Worm (Caenorhabditis elegans) whole organism, L1 larva: Measurements from ENCODE around the gene C49C3.7.

Experiments used
- C04F5.9 ChIP-seq: sonication (generic microtip); optimal IDR thresholded peaks from 2 replicates; lab custom pipeline; 2016; ENCODE audit warnings: missing genetic modification characterization, missing compliant biosample characterization
- C16A3.4 ChIP-seq: fragments of 150-350 bp; optimal IDR thresholded peaks from 2 replicates; lab custom pipeline; 2014; ENCODE audit warnings: missing biosample characterization, missing genetic modification characterization
- Y116A8C.19 ChIP-seq: sonication (generic microtip); optimal IDR thresholded peaks from 2 replicates; lab custom pipeline; 2016; ENCODE audit warnings: missing compliant biosample characterization, missing genetic modification characterization, borderline replicate concordance
- ceh-8 ChIP-seq: fragments of 200-800 bp; sonication (Bioruptor generic); optimal IDR thresholded peaks from 2 replicates; lab custom pipeline; 2018; ENCODE audit warnings: mild to moderate bottlenecking, missing genetic modification characterization, moderate library complexity, missing compliant biosample characterization
- ces-1 ChIP-seq: fragments of 150-350 bp; optimal IDR thresholded peaks from 2 replicates; lab custom pipeline; 2014; ENCODE audit warnings: missing biosample characterization, missing genetic modification reagents, missing genetic modification characterization
- dsc-1 ChIP-seq: sonication (generic microtip); optimal IDR thresholded peaks from 2 replicates; lab custom pipeline; 2016; ENCODE audit warnings: mild to moderate bottlenecking, missing genetic modification characterization, missing compliant biosample characterization
- efl-3 ChIP-seq: fragments of 200-800 bp; sonication (Bioruptor generic); optimal IDR thresholded peaks from 2 replicates; lab custom pipeline; 2018; ENCODE audit warnings: mild to moderate bottlenecking, missing genetic modification characterization, missing compliant biosample characterization
- egl-27 ChIP-seq, 2 experiments: fragments of 150-350 bp in 1 of 2; sonication (generic microtip); optimal IDR thresholded peaks; 3 replicates each; lab custom pipeline; 2017 to 2018; ENCODE audit warnings: missing biosample characterization in 2 of 2, missing genetic modification characterization in 2 of 2, missing genetic modification reagents in 2 of 2
- elt-2 ChIP-seq: sonication (generic microtip); optimal IDR thresholded peaks from 2 replicates; lab custom pipeline; 2016; ENCODE audit warnings: missing genetic modification characterization, mild to moderate bottlenecking, inconsistent platforms, missing compliant biosample characterization, missing genetic modification reagents
- elt-3 ChIP-seq, 6 experiments: fragments of 150-350 bp in 1 of 6; sonication (generic microtip); optimal IDR thresholded peaks; 2 replicates each; lab custom pipeline; 2017 to 2018; ENCODE audit warnings: missing biosample characterization in 6 of 6, missing genetic modification characterization in 6 of 6, inconsistent platforms in 1 of 6
- fkh-10 ChIP-seq: sonication (generic microtip); optimal IDR thresholded peaks from 2 replicates; lab custom pipeline; 2017; ENCODE audit warnings: missing biosample characterization, missing genetic modification reagents, missing genetic modification characterization
- grh-1 ChIP-seq: fragments of 200-800 bp; sonication (Bioruptor generic); IDR thresholded peaks from 2 replicates; pipeline ENCODE4 v1.3.6; 2022; ENCODE audit warnings: missing genetic modification reagents, missing genetic modification characterization, missing compliant biosample characterization
- hlh-17 ChIP-seq: fragments of 200-800 bp; sonication (Bioruptor generic); optimal IDR thresholded peaks from 2 replicates; lab custom pipeline; 2018; ENCODE audit warnings: missing genetic modification characterization, mild to moderate bottlenecking, missing compliant biosample characterization, moderate library complexity, borderline replicate concordance
- irx-1 ChIP-seq: sonication (generic microtip); optimal IDR thresholded peaks from 2 replicates; lab custom pipeline; 2016; ENCODE audit warnings: missing genetic modification characterization, missing compliant biosample characterization
- isw-1 ChIP-seq: fragments of 200-800 bp; sonication (Bioruptor generic); IDR thresholded peaks from 2 replicates; pipeline ENCODE4 v1.3.6; 2022; ENCODE audit warnings: missing genetic modification characterization, missing compliant biosample characterization
- jun-1 ChIP-seq: fragments of 150-350 bp; optimal IDR thresholded peaks from 2 replicates; lab custom pipeline; 2014; ENCODE audit warnings: missing biosample characterization, missing genetic modification reagents, missing genetic modification characterization
- lin-35 ChIP-seq, 2 experiments: fragments of 150-350 bp; optimal IDR thresholded peaks; 2 replicates each; lab custom pipeline; 2014; ENCODE audit warnings: missing biosample characterization in 2 of 2, missing genetic modification characterization in 2 of 2, missing genetic modification reagents in 2 of 2
- lsy-2 ChIP-seq, 2 experiments: fragments of 150-350 bp; optimal IDR thresholded peaks; 2 replicates each; lab custom pipeline; 2014; ENCODE audit warnings: missing biosample characterization in 2 of 2, missing genetic modification characterization in 2 of 2
- mab-9 ChIP-seq: fragments of 200-800 bp; sonication (Bioruptor generic); IDR thresholded peaks from 2 replicates; pipeline ENCODE4 v1.3.6; 2022; ENCODE audit warnings: missing genetic modification reagents, missing genetic modification characterization, missing compliant biosample characterization
- mdl-1 ChIP-seq, 2 experiments: fragments of 150-350 bp; optimal IDR thresholded peaks; 2 replicates each; lab custom pipeline; 2014 to 2017; ENCODE audit warnings: missing biosample characterization in 2 of 2, missing genetic modification characterization in 2 of 2, inconsistent platforms in 1 of 2
- nhr-12 ChIP-seq: sonication (generic microtip); optimal IDR thresholded peaks from 2 replicates; lab custom pipeline; 2017; ENCODE audit warnings: missing biosample characterization, missing genetic modification characterization
- nhr-237 ChIP-seq: fragments of 150-350 bp; optimal IDR thresholded peaks from 2 replicates; lab custom pipeline; 2014; ENCODE audit warnings: missing biosample characterization, missing genetic modification characterization
- nhr-77 ChIP-seq: fragments of 150-350 bp; optimal IDR thresholded peaks from 2 replicates; lab custom pipeline; 2014; ENCODE audit warnings: missing biosample characterization, missing genetic modification characterization
- pqm-1 ChIP-seq: sonication (generic microtip); optimal IDR thresholded peaks from 3 replicates; lab custom pipeline; 2017; ENCODE audit warnings: missing biosample characterization, missing genetic modification characterization
- rnt-1 ChIP-seq: sonication (generic microtip); optimal IDR thresholded peaks from 2 replicates; lab custom pipeline; 2016; ENCODE audit warnings: mild to moderate bottlenecking, missing genetic modification characterization, moderate library complexity, missing compliant biosample characterization
- skn-1 ChIP-seq: fragments of 150-350 bp; optimal IDR thresholded peaks from 2 replicates; lab custom pipeline; 2014; ENCODE audit warnings: missing biosample characterization, missing genetic modification characterization
- snpc-4 ChIP-seq: fragments of 150-350 bp; optimal IDR thresholded peaks from 2 replicates; lab custom pipeline; 2014; ENCODE audit warnings: missing biosample characterization, missing genetic modification characterization
- sox-4 ChIP-seq: sonication (generic microtip); optimal IDR thresholded peaks from 2 replicates; lab custom pipeline; 2016; ENCODE audit warnings: missing genetic modification characterization, missing compliant biosample characterization
- sptf-1 ChIP-seq: fragments of 150-350 bp; optimal IDR thresholded peaks from 2 replicates; lab custom pipeline; 2014; ENCODE audit warnings: missing biosample characterization, missing genetic modification characterization
- sup-37 ChIP-seq: fragments of 200-800 bp; sonication (Bioruptor generic); optimal IDR thresholded peaks from 2 replicates; lab custom pipeline; 2018; ENCODE audit warnings: mild to moderate bottlenecking, missing genetic modification characterization, missing compliant biosample characterization
- swsn-7 ChIP-seq: sonication (generic microtip); optimal IDR thresholded peaks from 2 replicates; lab custom pipeline; 2016; ENCODE audit warnings: missing genetic modification characterization, missing compliant biosample characterization
- unc-30 ChIP-seq: sonication (generic microtip); optimal IDR thresholded peaks from 2 replicates; lab custom pipeline; 2017; ENCODE audit warnings: missing biosample characterization, missing genetic modification characterization
- unc-62 ChIP-seq: fragments of 150-350 bp; optimal IDR thresholded peaks from 2 replicates; lab custom pipeline; 2014; ENCODE audit warnings: missing biosample characterization, missing genetic modification reagents, missing genetic modification characterization
- zag-1 ChIP-seq: fragments of 150-350 bp; optimal IDR thresholded peaks from 2 replicates; lab custom pipeline; 2014; ENCODE audit warnings: missing biosample characterization, missing genetic modification characterization

Gene C49C3.7

DNA sequence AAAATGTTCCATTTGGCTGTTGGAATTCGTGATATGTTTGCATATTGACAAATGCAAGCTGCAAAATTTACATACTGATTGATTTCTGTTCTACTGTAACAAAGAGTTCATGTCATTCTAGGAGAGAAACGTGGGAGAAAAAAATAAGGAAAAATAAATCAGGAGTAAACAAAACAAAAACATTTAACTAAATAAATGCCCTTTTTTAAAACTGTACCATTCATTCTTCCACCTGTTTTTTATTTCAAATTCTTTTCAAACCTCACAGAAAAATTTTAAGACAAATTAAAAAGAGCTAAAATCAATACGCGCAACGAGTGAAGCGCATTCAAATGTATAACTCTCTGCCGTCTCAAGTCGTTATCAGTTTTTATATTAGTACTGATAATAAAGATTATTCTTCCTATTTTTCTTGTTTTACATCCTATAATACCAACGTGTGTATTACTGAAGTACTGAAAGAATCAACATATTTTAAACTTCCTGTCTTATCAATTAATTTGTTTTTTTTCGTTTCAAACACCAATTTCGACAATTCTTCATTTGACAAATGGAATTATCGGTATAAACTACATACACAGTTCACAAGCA is 6.7 kb downstream of the C49C3.7 start, which contains the start of gene C49C3.10 (continued):
- TF ChIP-seq jun-1, result peak; percentile 76
- TF ChIP-seq, all 84 proteins: peak for 4

- TF ChIP-seq nhr-12 (tag; lab: Kevin White, UChicago) (no peak), C04F5.9 (tag; lab: Kevin White, UChicago) (no peak)
Measured at ce11 chrIV:17341033-17341432, 8.7 kb downstream of the C49C3.7 start.

DNA sequence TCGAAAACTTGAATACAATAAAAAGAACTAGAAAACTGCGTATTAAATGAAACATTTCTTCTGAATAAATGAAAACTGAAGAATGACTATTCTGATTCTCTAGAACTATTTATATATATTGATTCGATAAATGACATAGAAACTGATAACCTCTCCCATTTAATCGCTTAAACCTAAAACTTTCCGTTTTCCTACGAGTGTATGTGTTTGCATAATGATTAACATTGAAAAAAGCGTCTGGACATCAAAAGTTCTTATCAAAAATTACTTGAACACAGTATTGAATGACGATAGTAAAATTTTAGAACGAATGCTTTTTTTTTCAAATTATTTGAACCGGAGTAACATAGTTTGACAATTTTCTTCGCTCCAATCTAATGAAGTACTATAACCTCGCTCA is 9.8 kb downstream of the C49C3.7 start, which contains the start of gene C49C3.9:
C49C3.9 (minus strand) TSS at position 136 of the 400 bp plus-strand sequence.
- TF ChIP-seq elt-2 (tag; lab: Kevin White, UChicago) (peak; percentile 85), pqm-1 (peak; percentile 21), dsc-1 (tag; lab: Kevin White, UChicago) (no peak)

ce11 chrIV:17342667-17343066 is 10.3 kb downstream of the C49C3.7 start, which contains the start of gene C49C3.21:
Gene C49C3.21 (plus strand): TSS chrIV:17342967.
- TF ChIP-seq sup-37 (GFP tag; lab: Kevin White, UChicago) (no peak), unc-62 (GFP tag; lab: Kevin White, UChicago) (no peak), C04F5.9 (tag; lab: Kevin White, UChicago) (no peak), elt-3 (tag; optimal IDR thresholded peaks at IDR 0.05; lab: Kevin White, UChicago) (no peak), lsy-2 (tag; optimal IDR thresholded peaks at IDR 0.05; lab: Kevin White, UChicago) (no peak), efl-3 (GFP tag; lab: Kevin White, UChicago) (no peak), nhr-77 (no peak), nhr-237 (tag; lab: Kevin White, UChicago) (no peak), egl-27 (tag; optimal IDR thresholded peaks at IDR 0.05; lab: Kevin White, UChicago) (no peak), Y116A8C.19 (tag; lab: Kevin White, UChicago) (no peak)

DNA sequence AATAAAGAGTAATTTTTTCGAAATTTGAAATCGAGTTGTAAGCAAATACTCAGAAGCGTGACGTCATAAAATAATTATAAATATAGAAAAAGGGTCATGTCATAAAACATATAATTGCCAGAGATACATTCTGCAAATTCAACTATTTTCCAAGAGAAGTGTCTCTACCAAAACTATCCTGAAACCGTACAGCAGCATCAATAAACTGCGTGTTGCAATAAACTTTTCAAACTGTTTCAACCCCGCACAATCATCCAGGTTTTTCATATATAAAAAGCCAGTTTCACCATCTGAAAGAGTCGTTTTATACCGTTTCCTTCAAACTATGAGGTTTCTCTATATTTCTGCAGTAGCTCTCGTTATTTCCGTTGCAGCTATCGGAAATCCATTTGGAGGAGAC is 11.1 kb downstream of the C49C3.7 start, which contains the start of gene C49C3.11:
C49C3.11 (plus strand) TSS at position 301 of the 400 bp plus-strand sequence.
- TF ChIP-seq fkh-10 (GFP tag; lab: Kevin White, UChicago) (no peak), isw-1 (no peak), rnt-1 (tag; lab: Kevin White, UChicago) (no peak), grh-1 (no peak), zag-1 (tag; lab: Kevin White, UChicago) (no peak), irx-1 (tag; lab: Kevin White, UChicago) (no peak), hlh-17 (GFP tag; lab: Kevin White, UChicago) (no peak)
- TF ChIP-seq, all 84 proteins: peak for 0

DNA sequence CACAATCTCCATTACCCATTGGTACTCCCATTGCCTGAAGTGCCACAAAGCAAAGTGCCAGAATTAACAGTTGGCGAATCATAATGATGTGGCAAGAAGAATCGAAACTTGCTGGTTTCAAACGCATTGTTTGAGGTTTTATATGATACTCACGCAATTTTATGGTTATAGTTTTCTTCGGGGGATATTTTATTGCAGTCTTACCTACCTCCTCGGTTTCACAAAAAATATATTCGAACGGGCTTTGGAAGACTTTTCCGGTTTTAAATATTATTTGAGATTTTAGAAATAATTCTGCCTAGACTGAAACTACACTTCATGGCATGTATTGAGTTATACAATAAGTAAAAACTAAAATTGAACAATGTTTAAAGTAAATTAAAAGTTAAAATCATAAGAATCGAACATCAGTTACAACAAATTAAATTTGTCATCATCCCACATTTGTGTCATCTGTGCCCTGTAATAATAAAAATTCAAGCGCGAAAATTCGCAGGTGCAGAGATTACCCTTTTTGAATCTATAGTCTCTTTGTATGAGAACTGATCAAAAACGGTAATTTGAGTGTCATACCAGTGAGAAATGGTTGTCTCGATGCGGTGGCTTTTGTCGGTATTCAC is 14.3 kb downstream of the C49C3.7 start, which contains the start of the genes clec-197 and clec-198:
clec-197 (minus strand) TSS at position 101 of the 620 bp plus-strand sequence.
clec-198 (plus strand) TSS at position 570 of the 620 bp plus-strand sequence.
- TF ChIP-seq unc-62 (GFP tag; lab: Kevin White, UChicago) (no peak), nhr-77 (no peak), sox-4 (tag; lab: Kevin White, UChicago) (no peak), swsn-7 (no peak), ces-1 (GFP tag; lab: Kevin White, UChicago) (no peak), skn-1 (tag; lab: Kevin White, UChicago) (no peak)

- TF ChIP-seq egl-27 (tag; optimal IDR thresholded peaks at IDR 0.05; lab: Kevin White, UChicago) (no peak), sptf-1 (tag; lab: Kevin White, UChicago) (no peak), elt-2 (tag; lab: Kevin White, UChicago) (no peak), mdl-1 (tag; optimal IDR thresholded peaks at IDR 0.05; lab: Kevin White, UChicago) (no peak), unc-30 (tag; lab: Kevin White, UChicago) (no peak), ceh-8 (GFP tag; lab: Kevin White, UChicago) (no peak), sox-4 (tag; lab: Kevin White, UChicago) (no peak), snpc-4 (tag; lab: Kevin White, UChicago) (no peak), C16A3.4 (tag; lab: Kevin White, UChicago) (no peak), mab-9 (GFP tag; lab: Robert Waterston, UW) (no peak), lin-35 (GFP tag; optimal IDR thresholded peaks at IDR 0.05; lab: Kevin White, UChicago) (no peak)
Measured at ce11 chrIV:17351586-17351985, 19.2 kb downstream of the C49C3.7 start, which contains the start of gene clec-199. Gene clec-199 (plus strand): TSS chrIV:17351886.
